Worm (Caenorhabditis elegans): Measurements from ENCODE around the gene cla-1.
A peak's percentile ranks its signal among the peaks of the same experiment; 100 is the strongest.

The cla-1 gene

ce11 chrIV:7550445-7550844 is 38.3 kb upstream of the cla-1 start, which contains the start of gene pam-1:
Gene pam-1, minus strand, starts transcription at chrIV:7550812.
- no peak for TF ChIP-seq rec-8 (tag; optimal IDR thresholded peaks at IDR 0.05)
- TF ChIP-seq lin-54 (GFP tag; optimal IDR thresholded peaks at IDR 0.05) = no peak
- TF ChIP-seq tlf-1 (GFP tag; optimal IDR thresholded peaks at IDR 0.05) = no peak
- TF ChIP-seq nfyb-1 (GFP tag; IDR thresholded peaks at IDR 0.05) = peak; percentile 26; the same call in 1 of the 2 replicates
- no peak for TF ChIP-seq K12H6.12 (tag; optimal IDR thresholded peaks at IDR 0.05)
- no peak for TF ChIP-seq cebp-1 (GFP tag; IDR thresholded peaks at IDR 0.05)
- peak; percentile 42 for TF ChIP-seq cebp-1 (tag; optimal IDR thresholded peaks at IDR 0.05)

DNA sequence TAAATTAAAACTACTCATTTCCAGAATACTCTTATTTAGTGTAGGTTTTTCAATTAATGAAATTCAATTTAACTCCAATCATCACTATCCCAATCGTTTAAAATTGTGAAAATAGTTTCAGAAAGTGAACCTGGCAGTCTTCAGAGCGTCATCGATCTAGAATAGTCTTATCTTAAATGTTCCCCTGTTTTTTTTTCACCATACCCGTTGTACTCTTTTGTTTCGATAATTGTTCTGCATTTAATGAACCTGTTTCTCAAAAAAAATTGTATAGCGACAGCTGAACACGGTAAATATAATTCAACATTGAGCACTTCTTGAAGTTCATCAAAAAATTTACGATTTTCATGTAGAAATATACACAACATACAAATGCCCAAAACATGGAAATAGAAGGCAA is 37.5 kb upstream of the cla-1 start:
- no peak for TF ChIP-seq ceh-27 (GFP tag; optimal IDR thresholded peaks at IDR 0.05)
- TF ChIP-seq zim-3 (tag; optimal IDR thresholded peaks at IDR 0.05) = no peak
- no peak for TF ChIP-seq let-607 (tag; optimal IDR thresholded peaks at IDR 0.05)
- TF ChIP-seq Y56A3A.18 (GFP tag; IDR thresholded peaks at IDR 0.05) = no peak
- no peak for TF ChIP-seq T26A5.8 (tag; optimal IDR thresholded peaks at IDR 0.05)
- TF ChIP-seq snpc-4 (GFP tag; optimal IDR thresholded peaks at IDR 0.05) = no peak
- peak in 1 of 4 experiments; percentile 12 for TF ChIP-seq snpc-4 (tag; optimal IDR thresholded peaks at IDR 0.05)
- TF ChIP-seq dpff-1 (tag; optimal IDR thresholded peaks at IDR 0.05) = no peak
- no peak for TF ChIP-seq mxl-1 (tag; optimal IDR thresholded peaks at IDR 0.05)
- TF ChIP-seq nhr-80 (tag; optimal IDR thresholded peaks at IDR 0.05) = no peak
- 0 out of 2 replicates have a peak, but pooled peaks have one; percentile 14 for TF ChIP-seq nfyb-1 (GFP tag; IDR thresholded peaks at IDR 0.05)
- TF ChIP-seq madf-8 (GFP tag; conservative IDR thresholded peaks at IDR 0.05) = no peak
- no peak for TF ChIP-seq ztf-18 (tag; optimal IDR thresholded peaks at IDR 0.05)
- TF ChIP-seq C17E4.6 (GFP tag; IDR thresholded peaks at IDR 0.05) = no peak
- no peak for TF ChIP-seq chd-7 (tag; optimal IDR thresholded peaks at IDR 0.05)
- no peak for TF ChIP-seq T07F8.4 (tag; optimal IDR thresholded peaks at IDR 0.05)
- TF ChIP-seq die-1 (tag; optimal IDR thresholded peaks at IDR 0.05) = no peak
- no peak for TF ChIP-seq pha-4 (tag; optimal IDR thresholded peaks at IDR 0.05)
- TF ChIP-seq mcd-1 (GFP tag; IDR thresholded peaks at IDR 0.05) = no peak
- TF ChIP-seq atf-7 (tag; optimal IDR thresholded peaks at IDR 0.05) = no peak
- TF ChIP-seq ztf-22 (GFP tag; optimal IDR thresholded peaks at IDR 0.05) = no peak
- TF ChIP-seq gei-17 (GFP tag; optimal IDR thresholded peaks at IDR 0.05) = no peak
- TF ChIP-seq ekl-4 (GFP tag; IDR thresholded peaks at IDR 0.05) = no peak
- TF ChIP-seq ceh-100 (GFP tag; IDR thresholded peaks at IDR 0.05) = no peak
- TF ChIP-seq snpc-1.3 (tag; optimal IDR thresholded peaks at IDR 0.05; ENCODE audit: insufficient read depth) = peak; percentile 3
- no peak for TF ChIP-seq akir-1 (GFP tag; optimal IDR thresholded peaks at IDR 0.05)
- TF ChIP-seq attf-6 (GFP tag; IDR thresholded peaks at IDR 0.05) = no peak
- TF ChIP-seq him-1 (tag; optimal IDR thresholded peaks at IDR 0.05) = no peak
- TF ChIP-seq K11D2.4 (GFP tag; IDR thresholded peaks at IDR 0.05) = no peak
- peak; percentile 16 for TF ChIP-seq tlf-1 (GFP tag; optimal IDR thresholded peaks at IDR 0.05)
- no peak for TF ChIP-seq K12H6.12 (tag; optimal IDR thresholded peaks at IDR 0.05)
- peak; percentile 42; the same call in 1 of the 2 replicates for TF ChIP-seq madf-6 (GFP tag; IDR thresholded peaks at IDR 0.05)
- TF ChIP-seq sptf-2 (GFP tag; optimal IDR thresholded peaks at IDR 0.05) = no peak
- no peak for TF ChIP-seq snpc-1.1 (tag; optimal IDR thresholded peaks at IDR 0.05; ENCODE audit: insufficient read depth)
- no peak for TF ChIP-seq hlh-26 (GFP tag; conservative IDR thresholded peaks at IDR 0.05)
- no peak for TF ChIP-seq F55B11.4 (tag; optimal IDR thresholded peaks at IDR 0.05; ENCODE audit: borderline replicate concordance, insufficient read depth)
- TF ChIP-seq F22D6.2 (tag; optimal IDR thresholded peaks at IDR 0.05) = no peak
- TF ChIP-seq F39B2.1 (GFP tag; IDR thresholded peaks at IDR 0.05) = no peak
- no peak for TF ChIP-seq rec-8 (tag; optimal IDR thresholded peaks at IDR 0.05)
- TF ChIP-seq lin-40 (tag; optimal IDR thresholded peaks at IDR 0.05) = no peak
- no peak for TF ChIP-seq unc-130 (GFP tag; optimal IDR thresholded peaks at IDR 0.05)
- TF ChIP-seq zfh-2 (GFP tag; conservative IDR thresholded peaks at IDR 0.05) = no peak
- TF ChIP-seq xnd-1 (tag; optimal IDR thresholded peaks at IDR 0.05) = no peak

All from whole organism, young adult.